Fruit fly (Drosophila melanogaster) whole organism, embryonic: ENCODE results near the gene CG6928.

ENCODE experiments used
- Antp ChIP-seq: fragments of 200-800 bp; sonication (Bioruptor generic); optimal IDR thresholded peaks from 3 replicates; lab custom pipeline; 2016; ENCODE audit warnings: missing biosample characterization, missing genetic modification characterization
- Atf-2 ChIP-seq: fragments of 200-800 bp; sonication (Bioruptor generic); optimal IDR thresholded peaks from 2 replicates; lab custom pipeline; 2016; ENCODE audit warnings: missing biosample characterization, missing genetic modification characterization
- BtbVII ChIP-seq: fragments of 200-800 bp; sonication (Bioruptor generic); optimal IDR thresholded peaks from 3 replicates; lab custom pipeline; 2017; ENCODE audit warnings: missing biosample characterization, mild to moderate bottlenecking, missing genetic modification characterization
- CG10431 ChIP-seq: fragments of 200-800 bp; sonication (Bioruptor generic); optimal IDR thresholded peaks from 3 replicates; lab custom pipeline; 2018; ENCODE audit warnings: missing biosample characterization, mild to moderate bottlenecking, missing genetic modification characterization
- CG10959 ChIP-seq: fragments of 200-800 bp; sonication (Bioruptor generic); IDR thresholded peaks from 2 replicates; pipeline ENCODE4 v1.3.6; 2022; ENCODE audit warnings: missing biosample characterization, missing genetic modification characterization
- CG11093 ChIP-seq: fragments of 200-800 bp; sonication (Bioruptor generic); IDR thresholded peaks from 3 replicates; pipeline ENCODE4 v1.3.6; 2022; ENCODE audit warnings: missing biosample characterization, missing genetic modification characterization
- CG12104 ChIP-seq: fragments of 200-800 bp; sonication (Bioruptor generic); optimal IDR thresholded peaks from 3 replicates; lab custom pipeline; 2016; ENCODE audit warnings: missing biosample characterization, missing genetic modification characterization
- CG1233 ChIP-seq: fragments of 200-800 bp; sonication (Bioruptor generic); optimal IDR thresholded peaks from 4 replicates; lab custom pipeline; 2018; ENCODE audit warnings: missing biosample characterization, mild to moderate bottlenecking, missing genetic modification characterization
- CG13424 ChIP-seq: fragments of 200-800 bp; sonication (Bioruptor generic); optimal IDR thresholded peaks from 2 replicates; lab custom pipeline; 2019; ENCODE audit warnings: missing biosample characterization, mild to moderate bottlenecking, missing genetic modification characterization, moderate library complexity
- CG14860 ChIP-seq: fragments of 200-800 bp; sonication (Bioruptor generic); IDR thresholded peaks from 3 replicates; pipeline ENCODE4 v1.3.6; 2022; ENCODE audit warnings: missing biosample characterization, missing genetic modification characterization; ENCODE audit not compliant: partially characterized antibody
- CG2678 ChIP-seq: fragments of 200-800 bp; sonication (Bioruptor generic); optimal IDR thresholded peaks from 3 replicates; lab custom pipeline; 2019; ENCODE audit warnings: missing biosample characterization, mild to moderate bottlenecking, missing genetic modification characterization, moderate library complexity
- CG30403 ChIP-seq: fragments of 200-800 bp; sonication (Bioruptor generic); optimal IDR thresholded peaks from 3 replicates; lab custom pipeline; 2016; ENCODE audit warnings: missing biosample characterization, missing genetic modification characterization
- CG30431 ChIP-seq: fragments of 200-800 bp; sonication (Bioruptor generic); optimal IDR thresholded peaks from 2 replicates; lab custom pipeline; 2017; ENCODE audit warnings: missing biosample characterization, missing genetic modification characterization
- CG3065 ChIP-seq: fragments of 200-800 bp; sonication (Bioruptor generic); optimal IDR thresholded peaks from 2 replicates; lab custom pipeline; 2016; ENCODE audit warnings: missing biosample characterization, missing genetic modification characterization
- CG3163 ChIP-seq: fragments of 200-800 bp; sonication (Bioruptor generic); optimal IDR thresholded peaks from 3 replicates; lab custom pipeline; 2016; ENCODE audit warnings: missing biosample characterization, missing genetic modification characterization
- CG34376 ChIP-seq: fragments of 200-800 bp; sonication (Bioruptor generic); optimal IDR thresholded peaks from 2 replicates; lab custom pipeline; 2018; ENCODE audit warnings: missing biosample characterization, mild to moderate bottlenecking, missing genetic modification characterization
- CG6175 ChIP-seq: fragments of 200-800 bp; sonication (Bioruptor generic); IDR thresholded peaks from 3 replicates; pipeline ENCODE4 v1.3.6; 2022; ENCODE audit warnings: missing biosample characterization, missing genetic modification characterization
- CG7928 ChIP-seq: fragments of 200-800 bp; sonication (Bioruptor generic); optimal IDR thresholded peaks from 2 replicates; lab custom pipeline; 2017; ENCODE audit warnings: missing biosample characterization, mild to moderate bottlenecking, missing genetic modification characterization
- CG8388 ChIP-seq: fragments of 200-800 bp; sonication (Bioruptor generic); optimal IDR thresholded peaks from 2 replicates; lab custom pipeline; 2019; ENCODE audit warnings: missing biosample characterization, mild to moderate bottlenecking, missing genetic modification characterization, moderate library complexity
- Ets65A ChIP-seq: fragments of 200-800 bp; sonication (Bioruptor generic); peaks from one replicate; lab custom pipeline; 2016; ENCODE audit warnings: missing biosample characterization, missing genetic modification characterization
- HLH3B ChIP-seq: fragments of 200-800 bp; sonication (Bioruptor generic); IDR thresholded peaks from 2 replicates; pipeline ENCODE4 v1.3.6; 2022; ENCODE audit warnings: missing biosample characterization, missing genetic modification characterization
- HLHmδ ChIP-seq: fragments of 200-800 bp; sonication (Bioruptor generic); optimal IDR thresholded peaks from 2 replicates; lab custom pipeline; 2018; ENCODE audit warnings: missing biosample characterization, mild to moderate bottlenecking, missing genetic modification characterization, moderate library complexity
- Hr78 ChIP-seq, 2 experiments: fragments of 200-800 bp in 1 of 2; fragments of >200 bp in 1 of 2; sonication (Bioruptor generic) in 1 of 2; optimal IDR thresholded peaks; 2 replicates each; lab custom pipeline; 2017 to 2019; ENCODE audit warnings: missing biosample characterization in 2 of 2, missing genetic modification characterization in 2 of 2, mild to moderate bottlenecking in 1 of 2, moderate library complexity in 1 of 2
- Jarid2 ChIP-seq: fragments of 200-800 bp; sonication (Bioruptor generic); optimal IDR thresholded peaks from 3 replicates; lab custom pipeline; 2017; ENCODE audit warnings: mild to moderate bottlenecking, missing biosample characterization, missing genetic modification reagents, missing genetic modification characterization
- Lim3 ChIP-seq: fragments of 200-800 bp; sonication (Bioruptor generic); IDR thresholded peaks from 2 replicates; pipeline ENCODE4 v1.3.6; 2022; ENCODE audit warnings: missing biosample characterization, missing genetic modification characterization
- NFAT ChIP-seq: fragments of 200-800 bp; sonication (Bioruptor generic); IDR thresholded peaks from 2 replicates; pipeline ENCODE4 v1.3.6; 2022; ENCODE audit warnings: missing biosample characterization, missing genetic modification characterization
- Nf-YA ChIP-seq: fragments of 200-800 bp; sonication (Bioruptor generic); IDR thresholded peaks from 2 replicates; pipeline ENCODE4 v1.3.6; 2022; ENCODE audit warnings: missing biosample characterization, missing genetic modification characterization
- Rx ChIP-seq: fragments of 200-800 bp; sonication (Bioruptor generic); IDR thresholded peaks from 2 replicates; pipeline ENCODE4 v1.3.6; 2022; ENCODE audit warnings: missing biosample characterization, missing genetic modification characterization
- Trl ChIP-seq, 3 experiments: fragments of >200 bp in 2 of 3; fragments of 200-800 bp in 1 of 3; sonication (Bioruptor generic) in 1 of 3; optimal IDR thresholded peaks; 2 replicates in 1 of 3; 3 replicates in 2 of 3; lab custom pipeline; 2016 to 2017; ENCODE audit warnings: missing biosample characterization in 1 of 3, missing genetic modification characterization in 1 of 3
- Usf ChIP-seq: fragments of 200-800 bp; sonication (Bioruptor generic); optimal IDR thresholded peaks from 2 replicates; lab custom pipeline; 2017; ENCODE audit warnings: missing genotype, missing biosample characterization, missing genetic modification characterization
- Xrp1 ChIP-seq: fragments of 200-800 bp; sonication (Bioruptor generic); IDR thresholded peaks from 2 replicates; pipeline ENCODE4 v1.3.6; 2022; ENCODE audit warnings: missing biosample characterization, missing genetic modification characterization
- ap ChIP-seq: fragments of 200-800 bp; sonication (Bioruptor generic); IDR thresholded peaks from 2 replicates; pipeline ENCODE4 v1.3.6; 2022; ENCODE audit warnings: missing biosample characterization, missing genetic modification characterization
- chm ChIP-seq: fragments of 200-800 bp; sonication (Bioruptor generic); IDR thresholded peaks from 2 replicates; pipeline ENCODE4 v1.3.6; 2022; ENCODE audit warnings: missing biosample characterization, missing genetic modification characterization
- ci ChIP-seq: fragments of 200-800 bp; sonication (Bioruptor generic); IDR thresholded peaks from 3 replicates; pipeline ENCODE4 v1.3.6; 2022; ENCODE audit warnings: missing biosample characterization, missing genetic modification characterization
- crc ChIP-seq: fragments of 200-800 bp; sonication (Bioruptor generic); optimal IDR thresholded peaks from 2 replicates; lab custom pipeline; 2016; ENCODE audit warnings: missing biosample characterization, missing genetic modification characterization
- dysf ChIP-seq: fragments of 200-800 bp; sonication (Bioruptor generic); IDR thresholded peaks from 3 replicates; pipeline ENCODE4 v1.3.6; 2022; ENCODE audit warnings: missing biosample characterization, missing genetic modification characterization
- emc ChIP-seq: fragments of 200-800 bp; sonication (Bioruptor generic); optimal IDR thresholded peaks from 2 replicates; lab custom pipeline; 2016; ENCODE audit warnings: missing biosample characterization, missing genetic modification characterization
- gce ChIP-seq: fragments of 200-800 bp; sonication (Bioruptor generic); IDR thresholded peaks from 3 replicates; pipeline ENCODE4 v1.3.6; 2022; ENCODE audit warnings: missing biosample characterization, missing genetic modification characterization
- grn ChIP-seq: fragments of 200-800 bp; sonication (Bioruptor generic); optimal IDR thresholded peaks from 3 replicates; lab custom pipeline; 2017; ENCODE audit warnings: missing biosample characterization, missing genetic modification characterization
- kah ChIP-seq: fragments of 200-800 bp; sonication (Bioruptor generic); optimal IDR thresholded peaks from 2 replicates; lab custom pipeline; 2018; ENCODE audit warnings: missing biosample characterization, mild to moderate bottlenecking, missing genetic modification characterization
- kni ChIP-seq: fragments of 200-800 bp; sonication (Bioruptor generic); optimal IDR thresholded peaks from 3 replicates; lab custom pipeline; 2017; ENCODE audit warnings: mild to moderate bottlenecking, missing biosample characterization, missing genetic modification reagents, missing genetic modification characterization
- pho ChIP-seq: fragments of 200-800 bp; sonication (Bioruptor generic); optimal IDR thresholded peaks from 2 replicates; lab custom pipeline; 2016; ENCODE audit warnings: missing biosample characterization, missing genetic modification characterization
- pnt ChIP-seq: fragments of 200-800 bp; sonication (Bioruptor generic); optimal IDR thresholded peaks from 3 replicates; lab custom pipeline; 2016; ENCODE audit warnings: missing biosample characterization, missing genetic modification characterization
- row ChIP-seq: fragments of 200-800 bp; sonication (Bioruptor generic); IDR thresholded peaks from 3 replicates; pipeline ENCODE4 v1.3.6; 2022; ENCODE audit warnings: missing biosample characterization, missing genetic modification characterization
- sisA ChIP-seq: fragments of 200-800 bp; sonication (Bioruptor generic); IDR thresholded peaks from 2 replicates; pipeline ENCODE4 v1.3.6; 2022; ENCODE audit warnings: missing biosample characterization, missing genetic modification characterization
- toy ChIP-seq: fragments of 200-800 bp; sonication (Bioruptor generic); IDR thresholded peaks from 2 replicates; pipeline ENCODE4 v1.3.6; 2022; ENCODE audit warnings: missing biosample characterization, missing genetic modification characterization
- twi ChIP-seq: fragments of 200-800 bp; optimal IDR thresholded peaks from 2 replicates; lab custom pipeline; 2019; ENCODE audit warnings: missing biosample characterization, mild to moderate bottlenecking, missing genetic modification characterization, moderate library complexity
- unc-4 ChIP-seq: fragments of 200-800 bp; sonication (Bioruptor generic); IDR thresholded peaks from 2 replicates; pipeline ENCODE4 v1.3.6; 2022; ENCODE audit warnings: missing biosample characterization, missing genetic modification characterization; ENCODE audit not compliant: partially characterized antibody
- unpg ChIP-seq: fragments of 200-800 bp; sonication (Bioruptor generic); optimal IDR thresholded peaks from 3 replicates; lab custom pipeline; 2018; ENCODE audit warnings: missing biosample characterization, mild to moderate bottlenecking, missing genetic modification characterization, moderate library complexity

CG6928 gene

dm6 chr3L:12056286-12057178, 53.6 kb downstream of the CG6928 start (continued):
- peak; percentile 42 for TF ChIP-seq emc (GFP tag; lab: Kevin White, UChicago)
- TF ChIP-seq CG3065 (GFP tag; lab: Kevin White, UChicago), result peak; percentile 5
- 0 out of 2 replicates have a peak, but pooled peaks have one; percentile 42 for TF ChIP-seq CG10959 (GFP tag; lab: Robert Waterston, UW)
- TF ChIP-seq CG8388 (GFP tag; lab: Kevin White, UChicago), result peak; percentile 67
- no peak for TF ChIP-seq CG10431 (GFP tag; lab: Kevin White, UChicago)
- peak; percentile 84 for TF ChIP-seq CG30403
- TF ChIP-seq gce (GFP tag; lab: Robert Waterston, UW), result no peak
- TF ChIP-seq Usf, result peak; percentile 57
- peak; percentile 62 for TF ChIP-seq pho (GFP tag; lab: Kevin White, UChicago)
- TF ChIP-seq Ets65A (GFP tag; lab: Kevin White, UChicago), result peak; percentile 97
- TF ChIP-seq pnt, result peak; percentile 70
- TF ChIP-seq CG6175 (GFP tag; lab: Robert Waterston, UW), result no peak
- peak; percentile 28 for TF ChIP-seq CG7928 (GFP tag; lab: Kevin White, UChicago)
- peak; percentile 68 for TF ChIP-seq unpg (GFP tag; lab: Kevin White, UChicago)
- peak; percentile 30 for TF ChIP-seq CG30431 (GFP tag; lab: Kevin White, UChicago)
- peak; percentile 80 for TF ChIP-seq CG2678
- TF ChIP-seq CG14860, result no peak
- peak; percentile 16 for TF ChIP-seq twi (tag; lab: Kevin White, UChicago)
- TF ChIP-seq kah (GFP tag; lab: Kevin White, UChicago), result no peak
- TF ChIP-seq ap (GFP tag; lab: Robert Waterston, UW), result no peak
- TF ChIP-seq Nf-YA, result peak; percentile 5; the same call in 1 of the 2 replicates
- peak; percentile 76 to 81 for TF ChIP-seq Trl (optimal IDR thresholded peaks at IDR 0.05; lab: Kevin White, UChicago)
- peak; percentile 80 for TF ChIP-seq Trl (GFP tag; optimal IDR thresholded peaks at IDR 0.05; lab: Kevin White, UChicago)
- TF ChIP-seq Atf-2 (GFP tag; lab: Kevin White, UChicago), result peak; percentile 73
- TF ChIP-seq Antp (GFP tag; lab: Kevin White, UChicago), result peak; percentile 66
- peak; percentile 91 for TF ChIP-seq row (GFP tag; lab: Robert Waterston, UW)
- TF ChIP-seq ci, result peak; percentile 50
- TF ChIP-seq CG34376 (GFP tag; lab: Kevin White, UChicago), result peak; percentile 61
- peak; percentile 36; the same call in 1 of the 2 replicates for TF ChIP-seq Lim3 (GFP tag; lab: Robert Waterston, UW)
- TF ChIP-seq Hr78 (GFP tag; optimal IDR thresholded peaks at IDR 0.05; lab: Kevin White, UChicago), result peak in 1 of 2 experiments; percentile 59
- peak; percentile 97 for TF ChIP-seq Jarid2 (GFP tag; lab: Kevin White, UChicago)
- TF ChIP-seq grn (GFP tag; lab: Kevin White, UChicago), result peak; percentile 98
- peak; percentile 72 for TF ChIP-seq CG12104 (GFP tag; lab: Kevin White, UChicago)
- TF ChIP-seq toy, result no peak
- TF ChIP-seq Xrp1 (GFP tag; lab: Robert Waterston, UW), result peak; percentile 67; the same call in 1 of the 2 replicates
- TF ChIP-seq NFAT, result no peak
- TF ChIP-seq BtbVII (GFP tag; lab: Kevin White, UChicago), result no peak
- peak; percentile 35 for TF ChIP-seq CG1233
- peak; percentile 74 for TF ChIP-seq chm (GFP tag; lab: Robert Waterston, UW)
- peak; percentile 50 for TF ChIP-seq crc
- no peak; the same call in 2 of the 3 replicates for TF ChIP-seq CG11093 (GFP tag; lab: Robert Waterston, UW)
- TF ChIP-seq dysf, result peak; percentile 78
- TF ChIP-seq CG3163 (GFP tag; lab: Kevin White, UChicago), result peak; percentile 45
- peak; percentile 50; the same call in 1 of the 2 replicates for TF ChIP-seq HLH3B (GFP tag; lab: Robert Waterston, UW)
- peak; percentile 46 for TF ChIP-seq sisA
- TF ChIP-seq HLHmδ, result no peak
- TF ChIP-seq kni (GFP tag; lab: Kevin White, UChicago), result no peak
- no peak for TF ChIP-seq unc-4 (GFP tag; lab: Robert Waterston, UW)
- peak; percentile 47 for TF ChIP-seq Rx
- peak; percentile 62 for TF ChIP-seq CG13424
